Worm (Caenorhabditis elegans): ENCODE data around the gene nhr-283.
"Not testable (repeated sequence)": the region's sequence is repeated elsewhere in the genome, so short reads cannot be mapped to it uniquely, and the experiment has no call there.

Gene nhr-283

ce11 chrV:15792409-15792808 lies 15.9 kb upstream of the nhr-283 start, which contains the start of gene T26E4.4:
Gene T26E4.4 (minus strand): TSS chrV:15792509.
- no peak for TF ChIP-seq unc-62 (GFP tag; optimal IDR thresholded peaks at IDR 0.05)

ce11 chrV:15782494-15782893 lies 5.9 kb upstream of the nhr-283 start, which contains the start of gene T26E4.3:
Gene T26E4.3 (plus strand): TSS chrV:15782794.
- TF ChIP-seq unc-62 (GFP tag; optimal IDR thresholded peaks at IDR 0.05) = no peak

- TF ChIP-seq unc-62 (GFP tag; optimal IDR thresholded peaks at IDR 0.05) = no peak
Measured at ce11 chrV:15781086-15781485, 4.5 kb upstream of the nhr-283 start, which contains the start of gene T26E4.2. Gene T26E4.2 (plus strand): TSS chrV:15781386.

- no peak for TF ChIP-seq unc-62 (GFP tag; optimal IDR thresholded peaks at IDR 0.05)
Measured at ce11 chrV:15779128-15779729, 2.7 kb upstream of the nhr-283 start, which contains the start of the genes nhr-285 and irld-52. Gene nhr-285 (minus strand): TSS chrV:15779228. Gene irld-52 (plus strand): TSS chrV:15779679.

- no peak for TF ChIP-seq unc-62 (GFP tag; optimal IDR thresholded peaks at IDR 0.05)
Measured at ce11 chrV:15773941-15774340, 2.6 kb downstream of the nhr-283 start.

- no peak for TF ChIP-seq unc-62 (GFP tag; optimal IDR thresholded peaks at IDR 0.05)
Measured at ce11 chrV:15773141-15773540, 3.4 kb downstream of the nhr-283 start, which contains the start of gene nhr-60. Gene nhr-60 (minus strand): TSS chrV:15773241.

- no peak for TF ChIP-seq unc-62 (GFP tag; optimal IDR thresholded peaks at IDR 0.05)
Measured at ce11 chrV:15769072-15769471, 7.5 kb downstream of the nhr-283 start, which contains the start of gene F57A10.4. Gene F57A10.4 (plus strand): TSS chrV:15769438.

- no peak for TF ChIP-seq unc-62 (GFP tag; optimal IDR thresholded peaks at IDR 0.05)
Measured at ce11 chrV:15766122-15766594, 10.4 kb downstream of the nhr-283 start, which contains the start of the genes haf-3 and F57A10.2. Gene haf-3 (minus strand): TSS chrV:15766172. Gene F57A10.2 (plus strand): TSS chrV:15766575.

- TF ChIP-seq unc-62 (GFP tag; optimal IDR thresholded peaks at IDR 0.05) = no peak
Measured at ce11 chrV:15758449-15758848, 18.1 kb downstream of the nhr-283 start, which contains the start of gene str-9. Gene str-9 (plus strand): TSS chrV:15758749.

- TF ChIP-seq unc-62 (GFP tag; optimal IDR thresholded peaks at IDR 0.05) = no peak
Measured at ce11 chrV:15757645-15758044, 18.9 kb downstream of the nhr-283 start.

- TF ChIP-seq unc-62 (GFP tag; optimal IDR thresholded peaks at IDR 0.05) = not testable (repeated sequence)
Measured at ce11 chrV:15754731-15755130, 21.8 kb downstream of the nhr-283 start, which contains the start of gene str-8. Gene str-8 (plus strand): TSS chrV:15755031.

ce11 chrV:15752941-15753340 lies 23.6 kb downstream of the nhr-283 start, which contains the start of gene str-5:
Gene str-5 (plus strand): TSS chrV:15753241.
- not testable (repeated sequence) for TF ChIP-seq unc-62 (GFP tag; optimal IDR thresholded peaks at IDR 0.05)

ce11 chrV:15752049-15752448 lies 24.5 kb downstream of the nhr-283 start, which contains the start of gene str-43:
Gene str-43 (minus strand): TSS chrV:15752149.
- TF ChIP-seq unc-62 (GFP tag; optimal IDR thresholded peaks at IDR 0.05) = no peak

- TF ChIP-seq unc-62 (GFP tag; optimal IDR thresholded peaks at IDR 0.05) = no peak
Measured at ce11 chrV:15750130-15750529, 26.4 kb downstream of the nhr-283 start, which contains the start of gene str-6. Gene str-6 (minus strand): TSS chrV:15750230.

- not testable (repeated sequence) for TF ChIP-seq unc-62 (GFP tag; optimal IDR thresholded peaks at IDR 0.05)
Measured at ce11 chrV:15748343-15748742, 28.2 kb downstream of the nhr-283 start, which contains the start of gene T23D5.8. Gene T23D5.8 (minus strand): TSS chrV:15748443.

- TF ChIP-seq unc-62 (GFP tag; optimal IDR thresholded peaks at IDR 0.05) = not testable (repeated sequence)
Measured at ce11 chrV:15744366-15744765, 32.2 kb downstream of the nhr-283 start, which contains the start of gene str-19. Gene str-19 (minus strand): TSS chrV:15744466.

ce11 chrV:15741851-15742250 lies 34.7 kb downstream of the nhr-283 start, which contains the start of gene str-18:
Gene str-18 (minus strand): TSS chrV:15741951.
- TF ChIP-seq unc-62 (GFP tag; optimal IDR thresholded peaks at IDR 0.05) = no peak

All from whole organism, dauer.